Worm (Caenorhabditis elegans): Measurements from ENCODE around the gene W06D11.2.

W06D11.2 gene

DNA sequence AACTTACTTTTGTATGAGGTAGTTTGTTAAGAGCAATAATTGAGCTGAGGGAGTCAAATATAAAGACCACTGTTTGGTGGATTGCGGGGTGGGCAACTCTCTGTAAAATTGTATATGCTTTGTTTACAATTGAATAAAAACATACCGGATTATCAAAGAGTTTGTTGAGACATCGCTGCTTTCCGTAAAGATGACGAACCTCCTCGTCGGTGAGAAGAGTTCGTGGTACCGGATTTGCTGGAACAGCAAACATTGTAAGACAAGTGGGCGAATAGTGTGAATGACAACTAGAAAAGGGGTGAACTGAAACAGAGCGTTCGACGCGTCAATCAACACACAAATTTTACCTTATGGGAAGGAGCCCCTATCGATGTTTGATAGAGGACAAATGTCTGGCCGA, at the start of gene W06D11.2:
Gene W06D11.2 (minus strand): TSS at position 339 of the 400 bp plus-strand sequence.
- TF ChIP-seq elt-1 (tag; optimal IDR thresholded peaks at IDR 0.05; ENCODE audit: borderline replicate concordance, insufficient read depth) (no peak), sptf-1 (tag; optimal IDR thresholded peaks at IDR 0.05) (no peak), lsy-2 (tag; optimal IDR thresholded peaks at IDR 0.05) (no peak), elt-3 (tag; optimal IDR thresholded peaks at IDR 0.05) (no peak), blmp-1 (tag; optimal IDR thresholded peaks at IDR 0.05) (no peak), mep-1 (tag; optimal IDR thresholded peaks at IDR 0.05) (no peak), ceh-39 (tag; optimal IDR thresholded peaks at IDR 0.05) (no peak), lin-32 (GFP tag; optimal IDR thresholded peaks at IDR 0.05) (no peak), nhr-237 (tag; optimal IDR thresholded peaks at IDR 0.05) (no peak), ztf-11 (tag; optimal IDR thresholded peaks at IDR 0.05) (no peak), tbx-8 (GFP tag; optimal IDR thresholded peaks at IDR 0.05) (no peak), mls-2 (tag; optimal IDR thresholded peaks at IDR 0.05) (no peak), M03D4.4 (tag; optimal IDR thresholded peaks at IDR 0.05) (no peak), unc-120 (tag; optimal IDR thresholded peaks at IDR 0.05; ENCODE audit: poor library complexity, severe bottlenecking) (no peak), bed-3 (GFP tag; optimal IDR thresholded peaks at IDR 0.05) (no peak), lin-13 (tag; optimal IDR thresholded peaks at IDR 0.05) (no peak), hlh-1 (tag; optimal IDR thresholded peaks at IDR 0.05) (no peak), ham-2 (GFP tag; optimal IDR thresholded peaks at IDR 0.05) (no peak), ceh-43 (GFP tag; optimal IDR thresholded peaks at IDR 0.05) (no peak)

DNA sequence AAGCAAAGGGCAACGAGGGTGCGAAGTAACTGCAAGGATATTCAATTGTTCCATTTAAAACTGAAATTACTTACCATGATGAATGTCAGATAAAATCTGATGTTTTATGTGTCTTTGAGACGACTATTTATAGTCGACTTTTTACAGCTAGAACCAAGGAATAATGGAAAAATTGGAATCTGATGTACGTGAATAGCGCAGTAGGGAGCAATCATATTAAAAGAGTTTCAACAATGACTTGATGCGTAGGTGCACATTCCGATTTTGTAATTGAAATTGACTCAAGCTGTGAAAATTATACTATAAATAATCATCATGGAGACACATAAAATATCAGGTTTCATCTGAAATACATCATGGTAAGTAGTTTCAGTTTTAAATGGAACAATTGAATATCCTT, 46.7 kb upstream of the W06D11.2 start, which contains the start of the genes nspc-9 and nspc-10:
Gene nspc-9 (minus strand): TSS at position 101 of the 400 bp plus-strand sequence.
Gene nspc-10 (plus strand): TSS at position 331 of the 400 bp plus-strand sequence.
- no peak for TF ChIP-seq mep-1 (tag; optimal IDR thresholded peaks at IDR 0.05)
- no peak for TF ChIP-seq nhr-28 (tag; optimal IDR thresholded peaks at IDR 0.05)
- no peak for TF ChIP-seq hlh-1 (tag; optimal IDR thresholded peaks at IDR 0.05)
- TF ChIP-seq lin-32 (GFP tag; optimal IDR thresholded peaks at IDR 0.05) = no peak
- TF ChIP-seq elt-1 (tag; optimal IDR thresholded peaks at IDR 0.05; ENCODE audit: borderline replicate concordance, insufficient read depth) = no peak
- TF ChIP-seq ces-1 (GFP tag; optimal IDR thresholded peaks at IDR 0.05) = no peak
- TF ChIP-seq nhr-12 (tag; optimal IDR thresholded peaks at IDR 0.05) = no peak
- TF ChIP-seq unc-62 (GFP tag; optimal IDR thresholded peaks at IDR 0.05) = no peak
- TF ChIP-seq unc-120 (tag; optimal IDR thresholded peaks at IDR 0.05; ENCODE audit: poor library complexity, severe bottlenecking) = no peak
- no peak for TF ChIP-seq ceh-83 (GFP tag; optimal IDR thresholded peaks at IDR 0.05)
- TF ChIP-seq lin-13 (tag; optimal IDR thresholded peaks at IDR 0.05) = no peak
- TF ChIP-seq nhr-2 (tag; optimal IDR thresholded peaks at IDR 0.05) = no peak
- TF ChIP-seq ceh-39 (tag; optimal IDR thresholded peaks at IDR 0.05) = no peak
- TF ChIP-seq lsy-2 (tag; optimal IDR thresholded peaks at IDR 0.05) = no peak
- TF ChIP-seq bed-3 (GFP tag; optimal IDR thresholded peaks at IDR 0.05) = no peak

DNA sequence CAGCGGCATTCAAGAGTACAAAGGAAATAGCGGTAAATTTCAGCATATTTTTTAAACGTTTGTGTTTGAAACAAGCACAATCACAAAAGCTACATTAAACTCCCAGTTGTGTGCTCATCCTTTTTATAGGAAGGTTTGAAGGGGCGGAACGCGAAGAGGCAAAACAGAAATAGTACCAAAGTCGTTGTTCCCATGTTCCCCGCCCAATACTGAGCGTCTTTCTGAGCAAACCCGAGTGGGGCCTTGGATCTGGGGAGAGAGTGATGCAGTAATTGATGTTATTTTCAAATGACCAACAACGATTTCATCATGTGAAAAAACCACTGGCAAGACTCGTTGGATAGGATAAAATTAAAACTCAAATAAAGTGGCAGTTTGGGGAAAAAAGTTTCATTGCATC, 44.8 kb upstream of the W06D11.2 start, which contains the start of gene zig-2:
Gene zig-2 (minus strand): TSS at position 101 of the 400 bp plus-strand sequence.
- no peak for TF ChIP-seq flh-1 (GFP tag; optimal IDR thresholded peaks at IDR 0.05)
- TF ChIP-seq sem-2 (GFP tag; optimal IDR thresholded peaks at IDR 0.05) = no peak
- no peak for TF ChIP-seq cnd-1 (tag; optimal IDR thresholded peaks at IDR 0.05)
- TF ChIP-seq mab-5 (tag; optimal IDR thresholded peaks at IDR 0.05) = no peak
- TF ChIP-seq unc-120 (tag; optimal IDR thresholded peaks at IDR 0.05; ENCODE audit: poor library complexity, severe bottlenecking) = no peak
- TF ChIP-seq elt-1 (tag; optimal IDR thresholded peaks at IDR 0.05; ENCODE audit: borderline replicate concordance, insufficient read depth) = no peak
- TF ChIP-seq ceh-39 (tag; optimal IDR thresholded peaks at IDR 0.05) = no peak
- TF ChIP-seq unc-39 (tag; optimal IDR thresholded peaks at IDR 0.05) = no peak
- TF ChIP-seq nhr-2 (tag; optimal IDR thresholded peaks at IDR 0.05) = no peak
- no peak for TF ChIP-seq elt-3 (tag; optimal IDR thresholded peaks at IDR 0.05)
- TF ChIP-seq hlh-1 (tag; optimal IDR thresholded peaks at IDR 0.05) = no peak
- TF ChIP-seq nhr-12 (tag; optimal IDR thresholded peaks at IDR 0.05) = no peak
- no peak for TF ChIP-seq ham-2 (GFP tag; optimal IDR thresholded peaks at IDR 0.05)

DNA sequence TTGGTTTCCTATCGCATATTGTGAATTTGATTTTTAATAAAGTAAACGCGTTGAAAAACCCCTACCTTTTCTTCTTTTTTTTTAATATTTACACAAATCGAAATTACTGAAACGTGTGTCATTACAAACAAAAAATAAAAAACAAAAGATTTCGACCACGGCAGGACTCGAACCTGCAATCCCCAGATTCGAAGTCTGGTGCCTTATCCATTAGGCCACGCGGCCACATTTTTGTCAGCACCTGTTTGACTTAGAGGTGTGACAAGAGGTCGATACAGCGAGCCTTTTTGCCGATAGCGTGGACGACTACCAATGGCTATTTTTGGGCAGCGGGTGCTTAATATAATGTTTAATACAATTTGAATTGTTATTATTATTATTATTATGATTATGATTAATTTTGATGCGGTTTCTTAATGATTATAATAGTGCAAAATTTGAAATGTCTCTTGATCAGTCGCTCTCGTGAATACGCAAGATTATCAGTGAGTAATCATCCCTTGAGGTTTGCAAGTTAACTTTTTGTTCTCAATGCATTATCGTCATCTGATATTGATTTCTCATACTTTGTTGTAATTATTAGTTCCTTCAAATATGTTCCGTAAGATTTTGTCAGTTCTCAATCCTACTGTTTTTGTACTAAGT, 41.4 kb upstream of the W06D11.2 start, which contains the start of gene srd-44:
Gene srd-44 (plus strand): TSS at position 595 of the 645 bp plus-strand sequence.
- TF ChIP-seq sem-2 (GFP tag; optimal IDR thresholded peaks at IDR 0.05) (peak; percentile 58), M03D4.4 (tag; optimal IDR thresholded peaks at IDR 0.05) (peak; percentile 49), lsy-2 (tag; optimal IDR thresholded peaks at IDR 0.05) (no peak), ceh-83 (GFP tag; optimal IDR thresholded peaks at IDR 0.05) (peak; percentile 72), cnd-1 (tag; optimal IDR thresholded peaks at IDR 0.05) (peak; percentile 26)
